ENCODE assay signal across 1 fruit fly cellular context in the genomic region with DNA sequence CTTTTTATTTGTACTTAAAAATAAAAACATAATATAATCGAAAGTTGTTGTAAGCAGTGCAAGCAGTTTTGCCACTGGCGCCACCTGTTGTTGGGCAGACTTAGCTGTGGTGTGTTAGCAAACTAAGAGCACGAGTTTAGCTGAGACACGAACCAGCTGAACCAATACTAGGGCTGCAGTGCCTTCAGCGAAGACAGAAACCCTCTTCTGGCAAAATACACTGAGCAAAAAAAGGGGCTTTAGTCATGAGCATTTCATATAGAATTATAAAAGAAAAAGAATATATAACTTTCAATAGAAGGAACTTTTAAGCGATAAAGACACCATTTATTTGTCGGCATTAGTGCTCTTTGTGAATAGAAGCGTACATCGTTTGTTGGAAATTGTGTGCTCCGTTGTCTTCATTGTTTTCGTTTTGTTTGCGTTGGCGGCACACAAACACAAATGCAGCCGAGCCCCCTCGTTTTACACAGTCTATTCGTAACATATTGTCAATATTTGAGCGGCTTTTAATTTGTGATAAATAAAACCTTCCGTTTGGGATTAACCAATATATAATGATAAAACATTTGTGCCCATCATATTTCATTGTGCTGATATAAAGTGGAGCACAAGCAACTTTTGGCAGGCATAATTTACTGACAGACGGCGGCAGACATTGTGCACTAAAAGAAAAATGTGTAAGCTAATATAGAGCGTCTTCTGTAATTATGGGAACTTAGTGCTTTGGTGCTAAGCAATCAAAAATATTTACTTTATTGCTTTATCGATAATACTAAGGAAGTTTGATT.
TF ChIP-seq lines count a peak whose summit lies in the region.

No protein-coding gene starts in this region.

TF ChIP-seq in whole organism, embryonic, 481 proteins besides CTCF, POLR2A, EP300 and RAD21 (continued from another document and continues in another):
- TF ChIP-seq esg (GFP tag; conservative IDR thresholded peaks at IDR 0.05; lab: Robert Waterston, UW), result peak; percentile 59
- peak; percentile 21 for TF ChIP-seq CG12942 (GFP tag; optimal IDR thresholded peaks at IDR 0.05; lab: Kevin White, UChicago)
- TF ChIP-seq CG1792 (GFP tag; optimal IDR thresholded peaks at IDR 0.05; lab: Kevin White, UChicago), result no peak
- TF ChIP-seq tna (GFP tag; IDR thresholded peaks at IDR 0.05; lab: Robert Waterston, UW; ENCODE audit: partially characterized antibody), result peak; percentile 28; the same call in 1 of the 2 replicates
- TF ChIP-seq Elba2 (GFP tag; optimal IDR thresholded peaks at IDR 0.05; lab: Kevin White, UChicago), result peak; percentile 13
- peak; percentile 11 for TF ChIP-seq Dip3 (GFP tag; optimal IDR thresholded peaks at IDR 0.05; lab: Kevin White, UChicago)
- peak; percentile 84 for TF ChIP-seq CG8290 (GFP tag; optimal IDR thresholded peaks at IDR 0.05; lab: Kevin White, UChicago)
- TF ChIP-seq CG8290 (tag; optimal IDR thresholded peaks at IDR 0.05; lab: Kevin White, UChicago), result peak; percentile 67 to 91
- TF ChIP-seq CG13123 (GFP tag; optimal IDR thresholded peaks at IDR 0.05; lab: Kevin White, UChicago), result peak; percentile 37
- TF ChIP-seq CG30431 (GFP tag; optimal IDR thresholded peaks at IDR 0.05; lab: Kevin White, UChicago), result peak; percentile 40
- TF ChIP-seq CG4360 (GFP tag; IDR thresholded peaks at IDR 0.05; lab: Robert Waterston, UW), result no peak; the same call in 1 of the 2 replicates
- no peak for TF ChIP-seq lov (optimal IDR thresholded peaks at IDR 0.05; lab: Kevin White, UChicago)
- TF ChIP-seq lov (GFP tag; IDR thresholded peaks at IDR 0.05; lab: Robert Waterston, UW), result 0 out of 3 replicates have a peak, but pooled peaks have one; percentile 58
- TF ChIP-seq CG11093 (GFP tag; IDR thresholded peaks at IDR 0.05; lab: Robert Waterston, UW), result peak; percentile 16; the same call in 1 of the 3 replicates
- TF ChIP-seq Trl (optimal IDR thresholded peaks at IDR 0.05; lab: Kevin White, UChicago), result no peak
- peak; percentile 43 for TF ChIP-seq Trl (GFP tag; optimal IDR thresholded peaks at IDR 0.05; lab: Kevin White, UChicago)
- 0 out of 2 replicates have a peak, but pooled peaks have one; percentile 6 for TF ChIP-seq ro (GFP tag; IDR thresholded peaks at IDR 0.05; lab: Robert Waterston, UW)
- peak; percentile 57 for TF ChIP-seq CG14667 (GFP tag; IDR thresholded peaks at IDR 0.05; lab: Robert Waterston, UW)
- peak; percentile 75 for TF ChIP-seq CG10543 (GFP tag; optimal IDR thresholded peaks at IDR 0.05; lab: Kevin White, UChicago)
- TF ChIP-seq CG11723 (GFP tag; optimal IDR thresholded peaks at IDR 0.05; lab: Kevin White, UChicago), result peak; percentile 68
- TF ChIP-seq zfh2 (GFP tag; optimal IDR thresholded peaks at IDR 0.05; lab: Kevin White, UChicago), result peak; percentile 37
- peak; percentile 53 for TF ChIP-seq zen (tag; optimal IDR thresholded peaks at IDR 0.05; lab: Kevin White, UChicago)
- TF ChIP-seq CG4820 (GFP tag; optimal IDR thresholded peaks at IDR 0.05; lab: Kevin White, UChicago), result peak; percentile 62
- TF ChIP-seq jigr1 (GFP tag; IDR thresholded peaks at IDR 0.05; lab: Robert Waterston, UW), result peak; percentile 69; the same call in 2 of the 3 replicates
- TF ChIP-seq CG34224 (GFP tag; IDR thresholded peaks at IDR 0.05; lab: Robert Waterston, UW; ENCODE audit: partially characterized antibody), result no peak
- TF ChIP-seq CG3065 (GFP tag; optimal IDR thresholded peaks at IDR 0.05; lab: Kevin White, UChicago), result peak; percentile 68
- peak; percentile 58 for TF ChIP-seq psq (GFP tag; optimal IDR thresholded peaks at IDR 0.05; lab: Kevin White, UChicago)
- TF ChIP-seq CG11560 (tag; IDR thresholded peaks at IDR 0.05; lab: Robert Waterston, UW), result peak; percentile 76
- TF ChIP-seq crp (GFP tag; optimal IDR thresholded peaks at IDR 0.05; lab: Kevin White, UChicago), result peak in 1 of 2 experiments; percentile 31
- TF ChIP-seq Jarid2 (GFP tag; optimal IDR thresholded peaks at IDR 0.05; lab: Kevin White, UChicago), result peak; percentile 52
- TF ChIP-seq Chrac-16 (GFP tag; optimal IDR thresholded peaks at IDR 0.05; lab: Kevin White, UChicago), result peak; percentile 64
- TF ChIP-seq ftz-f1 (GFP tag; optimal IDR thresholded peaks at IDR 0.05; lab: Kevin White, UChicago), result peak; percentile 16
- no peak for TF ChIP-seq yki (optimal IDR thresholded peaks at IDR 0.05; lab: Kevin White, UChicago)
- no peak for TF ChIP-seq abd-A (tag; optimal IDR thresholded peaks at IDR 0.05; lab: Kevin White, UChicago)
- no peak for TF ChIP-seq nerfin-2 (GFP tag; IDR thresholded peaks at IDR 0.05; lab: Robert Waterston, UW; ENCODE audit: partially characterized antibody)
- peak; percentile 28 for TF ChIP-seq CG10462 (GFP tag; optimal IDR thresholded peaks at IDR 0.05; lab: Kevin White, UChicago)
- TF ChIP-seq CG5953 (GFP tag; IDR thresholded peaks at IDR 0.05; lab: Robert Waterston, UW), result peak; percentile 64; the same call in 1 of the 2 replicates
- peak; percentile 66 for TF ChIP-seq sqz (GFP tag; optimal IDR thresholded peaks at IDR 0.05; lab: Kevin White, UChicago)
- TF ChIP-seq ato (GFP tag; IDR thresholded peaks at IDR 0.05; lab: Robert Waterston, UW; ENCODE audit: partially characterized antibody), result no peak
- TF ChIP-seq CG10274 (GFP tag; optimal IDR thresholded peaks at IDR 0.05; lab: Kevin White, UChicago), result peak; percentile 27
- TF ChIP-seq Abd-B (GFP tag; optimal IDR thresholded peaks at IDR 0.05; lab: Kevin White, UChicago), result peak; percentile 44
- peak; percentile 51 for TF ChIP-seq tup (GFP tag; optimal IDR thresholded peaks at IDR 0.05; lab: Kevin White, UChicago)
- peak; percentile 83 for TF ChIP-seq CG7745 (tag; optimal IDR thresholded peaks at IDR 0.05; lab: Kevin White, UChicago)
- peak; percentile 68 for TF ChIP-seq CG17385 (GFP tag; optimal IDR thresholded peaks at IDR 0.05; lab: Kevin White, UChicago)
- TF ChIP-seq Hey (tag; optimal IDR thresholded peaks at IDR 0.05; lab: Kevin White, UChicago), result no peak
- peak; percentile 61 for TF ChIP-seq CG7839 (tag; optimal IDR thresholded peaks at IDR 0.05; lab: Kevin White, UChicago)
- TF ChIP-seq CG34422 (GFP tag; IDR thresholded peaks at IDR 0.05; lab: Robert Waterston, UW), result peak; percentile 76
- peak; percentile 74 for TF ChIP-seq knrl (GFP tag; IDR thresholded peaks at IDR 0.05; lab: Robert Waterston, UW; ENCODE audit: partially characterized antibody)
- TF ChIP-seq Hmr (GFP tag; optimal IDR thresholded peaks at IDR 0.05; lab: Kevin White, UChicago), result peak; percentile 73
- TF ChIP-seq trem (tag; optimal IDR thresholded peaks at IDR 0.05; lab: Kevin White, UChicago), result peak; percentile 45
- peak; percentile 80 for TF ChIP-seq HmgZ (tag; optimal IDR thresholded peaks at IDR 0.05; lab: Kevin White, UChicago)
- TF ChIP-seq NFAT (GFP tag; IDR thresholded peaks at IDR 0.05; lab: Robert Waterston, UW), result peak; percentile 82
- TF ChIP-seq CG9817 (tag; optimal IDR thresholded peaks at IDR 0.05; lab: Kevin White, UChicago), result peak; percentile 57
- peak; percentile 56 for TF ChIP-seq nau (GFP tag; optimal IDR thresholded peaks at IDR 0.05; lab: Kevin White, UChicago)
- TF ChIP-seq CG11398 (GFP tag; optimal IDR thresholded peaks at IDR 0.05; lab: Kevin White, UChicago), result peak; percentile 37
- peak; percentile 80 for TF ChIP-seq CG42726 (GFP tag; IDR thresholded peaks at IDR 0.05; lab: Robert Waterston, UW; ENCODE audit: partially characterized antibody)
- TF ChIP-seq CkIIα-i1 (GFP tag; IDR thresholded peaks at IDR 0.05; lab: Robert Waterston, UW), result peak; percentile 48; the same call in 1 of the 2 replicates
- peak; percentile 45; the same call in 1 of the 2 replicates for TF ChIP-seq CG4404 (GFP tag; IDR thresholded peaks at IDR 0.05; lab: Robert Waterston, UW)
- TF ChIP-seq sna (GFP tag; IDR thresholded peaks at IDR 0.05; lab: Robert Waterston, UW; ENCODE audit: partially characterized antibody), result no peak
- peak; percentile 58; the same call in 1 of the 3 replicates for TF ChIP-seq C15 (GFP tag; IDR thresholded peaks at IDR 0.05; lab: Robert Waterston, UW)
- TF ChIP-seq CG8944 (GFP tag; optimal IDR thresholded peaks at IDR 0.05; lab: Kevin White, UChicago), result peak; percentile 51
- TF ChIP-seq Mrtf (GFP tag; IDR thresholded peaks at IDR 0.05; lab: Robert Waterston, UW), result peak; percentile 77
- TF ChIP-seq CrebB (tag; optimal IDR thresholded peaks at IDR 0.05; lab: Kevin White, UChicago), result peak; percentile 79
- TF ChIP-seq CG14965 (GFP tag; optimal IDR thresholded peaks at IDR 0.05; lab: Kevin White, UChicago; ENCODE audit: borderline replicate concordance), result peak; percentile 99
- TF ChIP-seq Stat92E (GFP tag; optimal IDR thresholded peaks at IDR 0.05; lab: Kevin White, UChicago), result peak in 1 of 3 experiments; percentile 29
- peak; percentile 73 for TF ChIP-seq CG12391 (tag; optimal IDR thresholded peaks at IDR 0.05; lab: Kevin White, UChicago)
- TF ChIP-seq CG17359 (tag; optimal IDR thresholded peaks at IDR 0.05; lab: Kevin White, UChicago), result peak; percentile 55
- peak; percentile 83 for TF ChIP-seq sob (GFP tag; IDR thresholded peaks at IDR 0.05; lab: Robert Waterston, UW)
- peak; percentile 75 for TF ChIP-seq klu (GFP tag; IDR thresholded peaks at IDR 0.05; lab: Robert Waterston, UW)
- peak; percentile 55; the same call in 1 of the 2 replicates for TF ChIP-seq CG10321 (GFP tag; IDR thresholded peaks at IDR 0.05; lab: Robert Waterston, UW)
- TF ChIP-seq stwl (tag; optimal IDR thresholded peaks at IDR 0.05; lab: Kevin White, UChicago), result peak; percentile 81
- TF ChIP-seq onecut (GFP tag; IDR thresholded peaks at IDR 0.05; lab: Robert Waterston, UW), result peak; percentile 5
- no peak for TF ChIP-seq br (optimal IDR thresholded peaks at IDR 0.05; lab: Kevin White, UChicago)
- TF ChIP-seq zen2 (GFP tag; IDR thresholded peaks at IDR 0.05; lab: Robert Waterston, UW; ENCODE audit: partially characterized antibody), result no peak
- peak; percentile 76 for TF ChIP-seq gro (GFP tag; optimal IDR thresholded peaks at IDR 0.05; lab: Kevin White, UChicago)
- TF ChIP-seq Awh (GFP tag; IDR thresholded peaks at IDR 0.05; lab: Robert Waterston, UW), result peak; percentile 87
- TF ChIP-seq gem (tag; optimal IDR thresholded peaks at IDR 0.05; lab: Kevin White, UChicago), result peak; percentile 58
- TF ChIP-seq Drgx (GFP tag; IDR thresholded peaks at IDR 0.05; lab: Robert Waterston, UW), result peak; percentile 68
- TF ChIP-seq CG16779 (GFP tag; IDR thresholded peaks at IDR 0.05; lab: Robert Waterston, UW), result no peak
- peak; percentile 88 for TF ChIP-seq CG33557 (GFP tag; optimal IDR thresholded peaks at IDR 0.05; lab: Kevin White, UChicago)
- TF ChIP-seq vnd (GFP tag; IDR thresholded peaks at IDR 0.05; lab: Robert Waterston, UW; ENCODE audit: partially characterized antibody), result no peak
- TF ChIP-seq CG4328 (GFP tag; optimal IDR thresholded peaks at IDR 0.05; lab: Kevin White, UChicago), result no peak
- TF ChIP-seq fu2 (GFP tag; optimal IDR thresholded peaks at IDR 0.05; lab: Kevin White, UChicago), result peak; percentile 21
- TF ChIP-seq Scr (GFP tag; IDR thresholded peaks at IDR 0.05; lab: Robert Waterston, UW; ENCODE audit: partially characterized antibody), result peak; percentile 26
- no peak for TF ChIP-seq pan (optimal IDR thresholded peaks at IDR 0.05; lab: Kevin White, UChicago)
- TF ChIP-seq pan (GFP tag; optimal IDR thresholded peaks at IDR 0.05 in 1 of 2, IDR thresholded peaks at IDR 0.05 in 1 of 2), result peak in 1 of 2 experiments; percentile 87
- peak; percentile 85 for TF ChIP-seq Xrp1 (GFP tag; IDR thresholded peaks at IDR 0.05; lab: Robert Waterston, UW)
- peak; percentile 53 for TF ChIP-seq CG31224 (GFP tag; IDR thresholded peaks at IDR 0.05; lab: Robert Waterston, UW)
- TF ChIP-seq Hr3 (GFP tag; optimal IDR thresholded peaks at IDR 0.05; lab: Kevin White, UChicago), result peak; percentile 35
- peak; percentile 77 for TF ChIP-seq ken (GFP tag; IDR thresholded peaks at IDR 0.05; lab: Robert Waterston, UW)
- TF ChIP-seq Nf-YA (GFP tag; IDR thresholded peaks at IDR 0.05; lab: Robert Waterston, UW), result peak; percentile 63; the same call in 1 of the 2 replicates
- no peak for TF ChIP-seq CG1832 (GFP tag; optimal IDR thresholded peaks at IDR 0.05; lab: Kevin White, UChicago)
- no peak for TF ChIP-seq CG14860 (GFP tag; IDR thresholded peaks at IDR 0.05; lab: Robert Waterston, UW; ENCODE audit: partially characterized antibody)
- no peak for TF ChIP-seq Lpt (GFP tag; optimal IDR thresholded peaks at IDR 0.05; lab: Kevin White, UChicago)
- peak; percentile 42 for TF ChIP-seq jing (GFP tag; optimal IDR thresholded peaks at IDR 0.05; lab: Kevin White, UChicago)
- peak; percentile 68 for TF ChIP-seq YL-1 (GFP tag; optimal IDR thresholded peaks at IDR 0.05; lab: Kevin White, UChicago)
- no peak for TF ChIP-seq mld (GFP tag; IDR thresholded peaks at IDR 0.05; lab: Robert Waterston, UW; ENCODE audit: partially characterized antibody)
- TF ChIP-seq CG1233 (GFP tag; optimal IDR thresholded peaks at IDR 0.05; lab: Kevin White, UChicago), result peak; percentile 80
- no peak for TF ChIP-seq prd (optimal IDR thresholded peaks at IDR 0.05; lab: Kevin White, UChicago)
- TF ChIP-seq prd (GFP tag; IDR thresholded peaks at IDR 0.05; lab: Robert Waterston, UW), result peak; percentile 78
- TF ChIP-seq CG17612 (GFP tag; IDR thresholded peaks at IDR 0.05; lab: Robert Waterston, UW), result no peak; the same call in 1 of the 2 replicates
- peak; percentile 18; the same call in 1 of the 2 replicates for TF ChIP-seq danr (GFP tag; IDR thresholded peaks at IDR 0.05; lab: Robert Waterston, UW)
- no peak for TF ChIP-seq CG6791 (GFP tag; IDR thresholded peaks at IDR 0.05; lab: Robert Waterston, UW; ENCODE audit: partially characterized antibody)
- TF ChIP-seq Gsc (GFP tag; IDR thresholded peaks at IDR 0.05; lab: Robert Waterston, UW), result no peak
- peak; percentile 66 for TF ChIP-seq tin (GFP tag; optimal IDR thresholded peaks at IDR 0.05; lab: Kevin White, UChicago)
- TF ChIP-seq Sry-δ (GFP tag; optimal IDR thresholded peaks at IDR 0.05; lab: Kevin White, UChicago), result peak; percentile 35
- no peak for TF ChIP-seq Fer2 (tag; optimal IDR thresholded peaks at IDR 0.05; lab: Kevin White, UChicago)
- peak; percentile 56 for TF ChIP-seq HLH54F (GFP tag; optimal IDR thresholded peaks at IDR 0.05; lab: Kevin White, UChicago)
- TF ChIP-seq HLH4C (GFP tag; IDR thresholded peaks at IDR 0.05; lab: Robert Waterston, UW; ENCODE audit: partially characterized antibody), result no peak
- no peak for TF ChIP-seq sima (GFP tag; optimal IDR thresholded peaks at IDR 0.05; lab: Kevin White, UChicago)
- peak; percentile 52 for TF ChIP-seq CG13424 (tag; optimal IDR thresholded peaks at IDR 0.05; lab: Kevin White, UChicago)
- peak; percentile 56; the same call in 1 of the 2 replicates for TF ChIP-seq bowl (GFP tag; IDR thresholded peaks at IDR 0.05; lab: Robert Waterston, UW)
- TF ChIP-seq CG15073 (GFP tag; optimal IDR thresholded peaks at IDR 0.05; lab: Kevin White, UChicago), result no peak
- TF ChIP-seq cwo (GFP tag; optimal IDR thresholded peaks at IDR 0.05; lab: Kevin White, UChicago), result peak; percentile 58
- TF ChIP-seq CHES-1-like (GFP tag; optimal IDR thresholded peaks at IDR 0.05; lab: Kevin White, UChicago), result no peak
- peak; percentile 96 for TF ChIP-seq Med (GFP tag; lab: Kevin White, UChicago)
- peak; percentile 65 for TF ChIP-seq ssp (GFP tag; IDR thresholded peaks at IDR 0.05; lab: Robert Waterston, UW)
